Fruit fly (Drosophila melanogaster) whole organism, embryonic: ENCODE results near the gene CG31808.

Experiments used
- Atf6 ChIP-seq: fragments of 200-800 bp; sonication (Bioruptor generic); IDR thresholded peaks from 2 replicates; pipeline ENCODE4 v1.3.6; 2022; ENCODE audit warnings: missing biosample characterization, missing genetic modification characterization
- CG11560 ChIP-seq: fragments of 200-800 bp; sonication (Bioruptor generic); IDR thresholded peaks from 3 replicates; pipeline ENCODE4 v1.3.6; 2022; ENCODE audit warnings: missing biosample characterization, missing genetic modification characterization
- CG12104 ChIP-seq: fragments of 200-800 bp; sonication (Bioruptor generic); optimal IDR thresholded peaks from 3 replicates; lab custom pipeline; 2016; ENCODE audit warnings: missing biosample characterization, missing genetic modification characterization
- CG12236 ChIP-seq: fragments of 200-800 bp; sonication (Bioruptor generic); optimal IDR thresholded peaks from 2 replicates; lab custom pipeline; 2016; ENCODE audit warnings: missing biosample characterization, missing genetic modification characterization
- CG12769 ChIP-seq: fragments of 200-800 bp; sonication (Bioruptor generic); optimal IDR thresholded peaks from 2 replicates; lab custom pipeline; 2019; ENCODE audit warnings: missing biosample characterization, mild to moderate bottlenecking, missing genetic modification characterization, moderate library complexity
- CG13775 ChIP-seq: fragments of 200-800 bp; sonication (Bioruptor generic); optimal IDR thresholded peaks from 3 replicates; lab custom pipeline; 2017; ENCODE audit warnings: missing biosample characterization, mild to moderate bottlenecking, missing genetic modification characterization
- CG1529 ChIP-seq: fragments of 200-800 bp; sonication (Bioruptor generic); optimal IDR thresholded peaks from 3 replicates; lab custom pipeline; 2018; ENCODE audit warnings: missing biosample characterization, missing genetic modification characterization
- CG1647 ChIP-seq: fragments of 200-800 bp; sonication (Bioruptor generic); optimal IDR thresholded peaks from 3 replicates; lab custom pipeline; 2016; ENCODE audit warnings: missing biosample characterization, missing genetic modification characterization
- CG16815 ChIP-seq: fragments of 200-800 bp; sonication (Bioruptor generic); optimal IDR thresholded peaks from 3 replicates; lab custom pipeline; 2017; ENCODE audit warnings: missing biosample characterization, mild to moderate bottlenecking, missing genetic modification characterization
- CG17359 ChIP-seq: fragments of 200-800 bp; sonication (Bioruptor generic); optimal IDR thresholded peaks from 3 replicates; lab custom pipeline; 2018; ENCODE audit warnings: missing biosample characterization, mild to moderate bottlenecking, missing genetic modification characterization, moderate library complexity
- CG17912 ChIP-seq: fragments of 200-800 bp; sonication (Bioruptor generic); optimal IDR thresholded peaks from 2 replicates; lab custom pipeline; 2018; ENCODE audit warnings: missing biosample characterization, mild to moderate bottlenecking, missing genetic modification characterization
- CG31224 ChIP-seq: fragments of 200-800 bp; sonication (Bioruptor generic); IDR thresholded peaks from 2 replicates; pipeline ENCODE4 v1.3.6; 2022; ENCODE audit warnings: missing biosample characterization, missing genetic modification characterization
- CG32532 ChIP-seq: fragments of 200-800 bp; sonication (Bioruptor generic); IDR thresholded peaks from 2 replicates; pipeline ENCODE4 v1.3.6; 2022; ENCODE audit warnings: missing biosample characterization, missing genetic modification characterization
- CG3726 ChIP-seq: fragments of 200-800 bp; sonication (Bioruptor generic); IDR thresholded peaks from 3 replicates; pipeline ENCODE4, ENCODE4 v1.3.6; 2022; ENCODE audit warnings: missing biosample characterization, missing genetic modification characterization
- CG3847 ChIP-seq: fragments of 200-800 bp; sonication (Bioruptor generic); IDR thresholded peaks from 2 replicates; pipeline ENCODE4 v1.3.6; 2022; ENCODE audit warnings: missing biosample characterization, missing genetic modification characterization
- CG6689 ChIP-seq: fragments of 200-800 bp; sonication (Bioruptor generic); IDR thresholded peaks from 2 replicates; pipeline ENCODE4 v1.3.6; 2022; ENCODE audit warnings: missing biosample characterization, missing genetic modification characterization
- CG6765 ChIP-seq: fragments of 200-800 bp; sonication (Bioruptor generic); optimal IDR thresholded peaks from 3 replicates; lab custom pipeline; 2017; ENCODE audit warnings: missing biosample characterization, mild to moderate bottlenecking, missing genetic modification characterization
- CG7928 ChIP-seq: fragments of 200-800 bp; sonication (Bioruptor generic); optimal IDR thresholded peaks from 2 replicates; lab custom pipeline; 2017; ENCODE audit warnings: missing biosample characterization, mild to moderate bottlenecking, missing genetic modification characterization
- CG9609 ChIP-seq: fragments of 200-800 bp; sonication (Bioruptor generic); optimal IDR thresholded peaks from 3 replicates; lab custom pipeline; 2016; ENCODE audit warnings: missing biosample characterization, missing genetic modification characterization
- CTCF ChIP-seq: fragments of 200-800 bp; sonication (Bioruptor generic); optimal IDR thresholded peaks from 2 replicates; lab custom pipeline; 2017; ENCODE audit warnings: missing biosample characterization, mild to moderate bottlenecking, missing genetic modification characterization, moderate library complexity
- CkIIα-i1 ChIP-seq: fragments of 200-800 bp; sonication (Bioruptor generic); IDR thresholded peaks from 2 replicates; pipeline ENCODE4 v1.3.6; 2022; ENCODE audit warnings: missing biosample characterization, missing genetic modification characterization
- Dfd ChIP-seq, 2 experiments: fragments of >200 bp; optimal IDR thresholded peaks; 2 replicates each; lab custom pipeline; 2017; ENCODE audit warnings: missing biosample characterization in 2 of 2, missing genetic modification characterization in 2 of 2
- Doc3 ChIP-seq: fragments of 200-800 bp; sonication (Bioruptor generic); IDR thresholded peaks from 3 replicates; pipeline ENCODE4 v1.3.6; 2022; ENCODE audit warnings: missing biosample characterization, missing genetic modification characterization; ENCODE audit not compliant: partially characterized antibody
- HHEX ChIP-seq: fragments of 200-800 bp; sonication (Bioruptor generic); optimal IDR thresholded peaks from 3 replicates; lab custom pipeline; 2017; ENCODE audit warnings: missing biosample characterization, mild to moderate bottlenecking, missing genetic modification characterization, missing genetic modification reagents
- HLH3B ChIP-seq: fragments of 200-800 bp; sonication (Bioruptor generic); IDR thresholded peaks from 2 replicates; pipeline ENCODE4 v1.3.6; 2022; ENCODE audit warnings: missing biosample characterization, missing genetic modification characterization
- Lpt ChIP-seq: fragments of >200 bp; optimal IDR thresholded peaks from 2 replicates; lab custom pipeline; 2018; ENCODE audit warnings: missing biosample characterization, missing genetic modification characterization
- Meics ChIP-seq: fragments of 200-800 bp; sonication (Bioruptor generic); optimal IDR thresholded peaks from 2 replicates; lab custom pipeline; 2017; ENCODE audit warnings: missing biosample characterization, mild to moderate bottlenecking, missing genetic modification characterization
- Mes4 ChIP-seq: fragments of 200-800 bp; sonication (Bioruptor generic); optimal IDR thresholded peaks from 2 replicates; lab custom pipeline; 2016; ENCODE audit warnings: missing biosample characterization, missing genetic modification characterization
- NC2β ChIP-seq: fragments of 200-800 bp; sonication (Bioruptor generic); optimal IDR thresholded peaks from 2 replicates; lab custom pipeline; 2016; ENCODE audit warnings: missing biosample characterization, missing genetic modification characterization
- Sox102F ChIP-seq: fragments of 200-800 bp; sonication (Bioruptor generic); optimal IDR thresholded peaks from 2 replicates; lab custom pipeline; 2018; ENCODE audit warnings: missing biosample characterization, mild to moderate bottlenecking, missing genetic modification characterization, moderate library complexity
- YL-1 ChIP-seq: fragments of 200-800 bp; sonication (Bioruptor generic); optimal IDR thresholded peaks from 3 replicates; lab custom pipeline; 2017; ENCODE audit warnings: missing biosample characterization, mild to moderate bottlenecking, missing genetic modification characterization
- ap ChIP-seq: fragments of 200-800 bp; sonication (Bioruptor generic); IDR thresholded peaks from 2 replicates; pipeline ENCODE4 v1.3.6; 2022; ENCODE audit warnings: missing biosample characterization, missing genetic modification characterization
- ato ChIP-seq: fragments of 200-800 bp; sonication (Bioruptor generic); IDR thresholded peaks from 2 replicates; pipeline ENCODE4 v1.3.6; 2022; ENCODE audit warnings: missing biosample characterization, missing genetic modification characterization; ENCODE audit not compliant: partially characterized antibody
- bigmax ChIP-seq: fragments of 200-800 bp; sonication (Bioruptor generic); optimal IDR thresholded peaks from 2 replicates; lab custom pipeline; 2018; ENCODE audit warnings: missing biosample characterization, mild to moderate bottlenecking, missing genetic modification characterization
- caup ChIP-seq: fragments of 200-800 bp; sonication (Bioruptor generic); optimal IDR thresholded peaks from 3 replicates; lab custom pipeline; 2017; ENCODE audit warnings: missing biosample characterization, mild to moderate bottlenecking, missing genetic modification characterization, moderate library complexity; ENCODE audit not compliant: severe bottlenecking
- crol ChIP-seq: fragments of 200-800 bp; sonication (Bioruptor generic); IDR thresholded peaks from 2 replicates; pipeline ENCODE4 v1.3.6; 2022; ENCODE audit warnings: missing biosample characterization, missing genetic modification characterization
- en ChIP-seq: fragments of 200-800 bp; sonication (Bioruptor generic); optimal IDR thresholded peaks from 2 replicates; lab custom pipeline; 2016; ENCODE audit warnings: missing biosample characterization, missing genetic modification characterization
- ewg ChIP-seq: fragments of 200-800 bp; sonication (Bioruptor generic); optimal IDR thresholded peaks from 3 replicates; lab custom pipeline; 2017; ENCODE audit warnings: mild to moderate bottlenecking, missing biosample characterization, missing genetic modification reagents, missing genetic modification characterization
- fd96Cb ChIP-seq: fragments of 200-800 bp; sonication (Bioruptor generic); optimal IDR thresholded peaks from 2 replicates; lab custom pipeline; 2018; ENCODE audit warnings: missing biosample characterization, mild to moderate bottlenecking, missing genetic modification characterization, moderate library complexity
- gro ChIP-seq: fragments of 200-800 bp; sonication (Bioruptor generic); optimal IDR thresholded peaks from 2 replicates; lab custom pipeline; 2016; ENCODE audit warnings: missing biosample characterization, missing genetic modification characterization
- gt ChIP-seq: fragments of 200-800 bp; sonication (Bioruptor generic); IDR thresholded peaks from 2 replicates; pipeline ENCODE4 v1.3.6; 2022; ENCODE audit warnings: missing biosample characterization, missing genetic modification characterization
- insv ChIP-seq, 2 experiments: fragments of 200-800 bp; sonication (Bioruptor generic); optimal IDR thresholded peaks; 3 replicates each; lab custom pipeline; 2016 to 2018; ENCODE audit warnings: missing biosample characterization in 2 of 2, missing genetic modification characterization in 2 of 2
- knrl ChIP-seq: fragments of 200-800 bp; sonication (Bioruptor generic); IDR thresholded peaks from 3 replicates; pipeline ENCODE4 v1.3.6; 2022; ENCODE audit warnings: missing biosample characterization, missing genetic modification characterization; ENCODE audit not compliant: partially characterized antibody
- maf-S ChIP-seq: fragments of 200-800 bp; sonication (Bioruptor generic); optimal IDR thresholded peaks from 2 replicates; lab custom pipeline; 2016; ENCODE audit warnings: missing biosample characterization, missing genetic modification characterization
- oc ChIP-seq: fragments of 200-800 bp; sonication (Bioruptor generic); optimal IDR thresholded peaks from 2 replicates; lab custom pipeline; 2018; ENCODE audit warnings: missing biosample characterization, mild to moderate bottlenecking, missing genetic modification characterization, moderate library complexity
- org-1 ChIP-seq: fragments of 200-800 bp; sonication (Bioruptor generic); optimal IDR thresholded peaks from 2 replicates; lab custom pipeline; 2017; ENCODE audit warnings: missing biosample characterization, missing genetic modification characterization
- pan ChIP-seq, 4 experiments: fragments of >200 bp in 3 of 4; fragments of 200-800 bp in 1 of 4; sonication (Bioruptor generic) in 1 of 4; optimal IDR thresholded peaks in 3 of 4; IDR thresholded peaks in 1 of 4; 2 replicates each; pipeline versions ENCODE4 v1.3.6 to Lab custom; 2017 to 2022; ENCODE audit warnings: missing biosample characterization in 2 of 4, missing genetic modification characterization in 2 of 4, mixed read lengths in 1 of 4
- ttk ChIP-seq: fragments of 200-800 bp; sonication (Bioruptor generic); IDR thresholded peaks from 2 replicates; pipeline ENCODE4 v2.1.2; 2022; ENCODE audit warnings: missing biosample characterization, missing genetic modification characterization

Gene CG31808

dm6 chr2L:16720707-16721700 lies 5.0 kb upstream of the CG31808 start (continued):
- TF ChIP-seq Dfd (GFP tag; optimal IDR thresholded peaks at IDR 0.05; lab: Kevin White, UChicago) (no peak), CG3847 (GFP tag; lab: Robert Waterston, UW) (peak; percentile 91), maf-S (peak; percentile 66), CG12104 (GFP tag; lab: Kevin White, UChicago) (peak; percentile 90), gt (GFP tag; lab: Robert Waterston, UW) (peak; percentile 88), CG1529 (GFP tag; lab: Kevin White, UChicago) (peak; percentile 77), CG11560 (tag; lab: Robert Waterston, UW) (peak; percentile 76; the same call in 2 of the 3 replicates), CTCF (GFP tag; lab: Kevin White, UChicago) (peak; percentile 57), Lpt (GFP tag; lab: Kevin White, UChicago) (no peak), knrl (GFP tag; lab: Robert Waterston, UW) (no peak), CG12236 (GFP tag; lab: Kevin White, UChicago) (peak; percentile 27), HHEX (GFP tag; lab: Kevin White, UChicago) (peak; percentile 93), CG16815 (GFP tag; lab: Kevin White, UChicago) (peak; percentile 51), Sox102F (peak; percentile 96), CG17359 (tag; lab: Kevin White, UChicago) (peak; percentile 98), Mes4 (GFP tag; lab: Kevin White, UChicago) (peak; percentile 53), crol (GFP tag; lab: Robert Waterston, UW) (peak; percentile 31), gro (peak; percentile 25), en (peak; percentile 55), pan (optimal IDR thresholded peaks at IDR 0.05; lab: Kevin White, UChicago) (no peak), pan (GFP tag; optimal IDR thresholded peaks at IDR 0.05 in 1 of 2, IDR thresholded peaks at IDR 0.05 in 1 of 2) (peak in 1 of 2 experiments; percentile 98), CG6765 (GFP tag; lab: Kevin White, UChicago) (peak; percentile 58), CG1647 (GFP tag; lab: Kevin White, UChicago) (peak; percentile 87), bigmax (no peak), CG9609 (GFP tag; lab: Kevin White, UChicago) (peak; percentile 34), ato (GFP tag; lab: Robert Waterston, UW) (no peak), NC2β (GFP tag; lab: Kevin White, UChicago) (peak; percentile 61), YL-1 (peak; percentile 22), org-1 (GFP tag; lab: Kevin White, UChicago) (peak; percentile 59), Doc3 (GFP tag; lab: Robert Waterston, UW) (no peak), CG7928 (peak; percentile 21), ttk (GFP tag; lab: Robert Waterston, UW) (peak; percentile 94), HLH3B (GFP tag; lab: Robert Waterston, UW) (peak; percentile 95), Atf6 (GFP tag; lab: Robert Waterston, UW) (peak; percentile 93), CG32532 (GFP tag; lab: Robert Waterston, UW) (peak; percentile 95), caup (peak; percentile 81), CG12769 (tag; lab: Kevin White, UChicago) (peak; percentile 67), Meics (GFP tag; lab: Kevin White, UChicago) (peak; percentile 91), CG13775 (peak; percentile 77), CG31224 (GFP tag; lab: Robert Waterston, UW) (peak; percentile 88), CG6689 (GFP tag; lab: Robert Waterston, UW) (peak; percentile 96), ewg (peak; percentile 83), fd96Cb (tag; lab: Kevin White, UChicago) (peak; percentile 93), CG17912 (GFP tag; lab: Kevin White, UChicago) (peak; percentile 54), CG3726 (peak; percentile 94), insv (GFP tag; optimal IDR thresholded peaks at IDR 0.05; lab: Kevin White, UChicago) (peak in 1 of 2 experiments; percentile 52), CkIIα-i1 (peak; percentile 62; the same call in 1 of the 2 replicates), oc (peak; percentile 96), ap (peak; percentile 93)
